In the genomic region with DNA sequence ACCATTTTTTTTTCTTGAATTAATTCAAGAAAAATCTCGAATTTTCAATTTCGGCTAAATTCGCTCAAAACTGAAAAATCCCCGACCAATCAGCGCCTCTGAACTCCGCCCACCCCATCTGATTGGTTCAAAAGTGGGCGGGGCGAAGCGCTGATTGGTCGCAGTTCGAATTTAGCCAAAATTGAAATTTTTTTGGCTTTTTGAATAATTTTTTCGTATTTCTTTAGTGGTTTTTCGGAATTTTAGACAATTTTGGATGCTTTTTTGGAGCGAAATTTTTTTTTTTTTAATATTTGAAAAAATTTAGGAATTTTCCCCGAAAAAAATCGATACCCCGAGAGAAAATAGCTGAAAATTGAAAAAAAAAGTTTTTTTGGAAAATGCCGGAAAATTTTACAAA, we compare ENCODE assay signal across 2 worm cellular contexts.
TF ChIP-seq lines count a peak whose summit lies in the region.

No protein-coding gene starts in this region.

TF ChIP-seq in whole organism, L4 larva, 104 proteins besides CTCF, POLR2A, EP300 and RAD21:
- TF ChIP-seq unc-39 (tag; optimal IDR thresholded peaks at IDR 0.05; lab: Kevin White, UChicago) (no peak), aha-1 (tag; lab: Kevin White, UChicago) (peak; percentile 10)

TF ChIP-seq in whole organism, late embryonic, 69 proteins besides CTCF, POLR2A, EP300 and RAD21:
- TF ChIP-seq nfya-1 (tag; optimal IDR thresholded peaks at IDR 0.05; lab: Kevin White, UChicago) = peak; percentile 61
- TF ChIP-seq pqm-1 (tag; optimal IDR thresholded peaks at IDR 0.05; lab: Kevin White, UChicago) = no peak
